Worm (Caenorhabditis elegans): ENCODE measurements around the gene unc-18.

Gene unc-18

DNA sequence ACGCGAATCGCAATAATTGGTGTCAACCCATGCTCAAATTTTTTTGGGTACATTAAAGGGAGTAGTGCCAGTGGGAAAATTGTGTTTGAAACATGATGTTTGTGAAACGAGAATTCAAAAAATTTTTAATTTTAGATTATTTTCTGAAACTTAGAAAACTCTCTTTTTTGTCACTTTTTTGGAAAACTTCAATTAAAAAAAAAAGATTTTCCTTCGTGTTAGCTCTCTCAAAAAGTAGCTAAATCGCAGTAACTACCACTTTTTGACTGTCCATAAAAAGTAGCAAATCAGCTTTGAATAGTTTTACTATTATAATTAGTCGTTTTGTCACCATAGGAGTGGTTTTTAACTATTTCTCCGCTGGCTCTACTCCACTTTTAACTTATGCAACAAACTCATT, 42.3 kb upstream of the unc-18 start:
- TF ChIP-seq nhr-76 (tag; optimal IDR thresholded peaks at IDR 0.05) (no peak), ceh-82 (tag; optimal IDR thresholded peaks at IDR 0.05) (no peak), ctbp-1 (GFP tag; IDR thresholded peaks at IDR 0.05) (no peak), cey-2 (tag; optimal IDR thresholded peaks at IDR 0.05; ENCODE audit: borderline replicate concordance, insufficient read depth) (no peak), rbr-2 (tag; optimal IDR thresholded peaks at IDR 0.05) (no peak), php-3 (GFP tag; IDR thresholded peaks at IDR 0.05) (no peak), aha-1 (tag) (peak; percentile 91)

DNA sequence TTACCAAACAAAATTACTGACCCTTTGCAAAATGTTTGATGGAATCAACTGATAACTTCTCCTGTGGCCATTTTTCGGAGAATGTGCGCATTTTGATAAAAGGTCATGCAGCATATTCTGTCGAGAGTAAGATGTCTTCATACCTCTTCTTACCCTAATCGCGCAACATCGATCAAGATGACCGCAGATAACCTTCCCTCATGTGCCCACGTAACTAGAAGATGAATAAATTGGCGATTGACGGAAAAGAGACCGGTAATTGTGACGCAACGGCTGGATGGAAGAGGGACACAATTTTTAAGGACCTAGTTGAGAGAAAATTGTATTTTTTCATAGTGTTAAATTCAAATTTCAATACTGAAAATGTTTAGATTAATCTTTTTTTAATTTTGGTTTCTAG, 41.9 kb upstream of the unc-18 start:
- no peak for TF ChIP-seq ceh-32 (tag; optimal IDR thresholded peaks at IDR 0.05; ENCODE audit: poor library complexity)
- TF ChIP-seq zag-1 (tag; optimal IDR thresholded peaks at IDR 0.05), result no peak

DNA sequence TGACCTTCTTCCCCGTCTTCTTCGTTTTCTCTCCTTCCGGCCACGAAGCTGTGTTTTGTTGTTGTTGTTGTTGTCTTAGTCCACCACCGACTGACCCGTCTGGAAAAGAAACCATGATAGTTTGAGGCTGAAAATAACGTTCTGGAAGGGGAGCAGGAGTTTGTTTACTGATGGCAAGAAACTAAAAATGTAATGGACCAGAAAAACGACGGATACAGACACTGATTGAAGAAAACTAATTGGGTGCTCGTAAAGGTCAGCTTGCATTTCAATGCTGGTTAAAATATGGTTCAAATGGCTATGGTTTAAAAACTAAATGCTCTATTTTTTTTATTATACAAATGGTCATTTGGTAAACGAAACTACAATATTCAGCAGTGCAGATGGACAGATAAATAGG, 37.4 kb upstream of the unc-18 start, which contains the start of gene F26A10.2:
Gene F26A10.2 (minus strand): TSS at position 101 of the 400 bp plus-strand sequence.
- TF ChIP-seq hif-1 (tag; optimal IDR thresholded peaks at IDR 0.05) (no peak), lin-15B (tag; optimal IDR thresholded peaks at IDR 0.05) (no peak), aly-2 (tag; optimal IDR thresholded peaks at IDR 0.05) (no peak), php-3 (GFP tag; IDR thresholded peaks at IDR 0.05) (no peak), nhr-25 (tag; optimal IDR thresholded peaks at IDR 0.05; ENCODE audit: borderline replicate concordance, insufficient read depth) (no peak), ceh-44 (GFP tag; IDR thresholded peaks at IDR 0.05) (no peak), nhr-10 (tag; optimal IDR thresholded peaks at IDR 0.05) (no peak)

ce11 chrX:7651219-7651958, 31.3 kb upstream of the unc-18 start:
- TF ChIP-seq madf-9 (GFP tag; conservative IDR thresholded peaks at IDR 0.05) (peak; percentile 54; the same call in 1 of the 2 replicates), sdz-12 (GFP tag; optimal IDR thresholded peaks at IDR 0.05) (no peak), nhr-102 (tag; optimal IDR thresholded peaks at IDR 0.05) (no peak), R02D3.7 (tag; optimal IDR thresholded peaks at IDR 0.05) (no peak), duxl-1 (tag; optimal IDR thresholded peaks at IDR 0.05; ENCODE audit: poor library complexity) (no peak), aha-1 (tag) (peak; percentile 58), dmd-6 (GFP tag; IDR thresholded peaks at IDR 0.05) (no peak), gei-8 (GFP tag; optimal IDR thresholded peaks at IDR 0.05) (no peak), ZK337.2 (GFP tag; IDR thresholded peaks at IDR 0.05) (no peak), Y105C5A.15 (GFP tag; IDR thresholded peaks at IDR 0.05) (no peak), tra-1 (GFP tag; IDR thresholded peaks at IDR 0.05) (no peak), skn-1 (tag; optimal IDR thresholded peaks at IDR 0.05) (no peak), ceh-62 (tag; optimal IDR thresholded peaks at IDR 0.05) (no peak), aly-2 (tag; optimal IDR thresholded peaks at IDR 0.05) (no peak), mxl-2 (GFP tag; conservative IDR thresholded peaks at IDR 0.05) (no peak), fos-1 (tag; optimal IDR thresholded peaks at IDR 0.05) (no peak), lin-29 (GFP tag; IDR thresholded peaks at IDR 0.05) (no peak), ceh-82 (tag; optimal IDR thresholded peaks at IDR 0.05) (no peak), spr-1 (tag; optimal IDR thresholded peaks at IDR 0.05) (no peak), hif-1 (tag; optimal IDR thresholded peaks at IDR 0.05) (peak in 1 of 2 experiments; percentile 44), nhr-237 (tag; optimal IDR thresholded peaks at IDR 0.05) (no peak), nhr-6 (tag; optimal IDR thresholded peaks at IDR 0.05) (no peak), nhr-41 (GFP tag; IDR thresholded peaks at IDR 0.05) (no peak), dpl-1 (GFP tag; optimal IDR thresholded peaks at IDR 0.05) (no peak), hlh-30 (tag; optimal IDR thresholded peaks at IDR 0.05; ENCODE audit: insufficient read depth) (no peak), Y5F2A.4 (GFP tag; optimal IDR thresholded peaks at IDR 0.05) (no peak), hmg-1.1 (GFP tag; IDR thresholded peaks at IDR 0.05) (peak; percentile 47; the same call in 1 of the 2 replicates), nhr-77 (tag; optimal IDR thresholded peaks at IDR 0.05) (no peak), lin-13 (GFP tag; optimal IDR thresholded peaks at IDR 0.05) (no peak), ztf-11 (tag; optimal IDR thresholded peaks at IDR 0.05) (no peak), F37D6.2 (tag; optimal IDR thresholded peaks at IDR 0.05) (peak; percentile 29), unc-62 (GFP tag; optimal IDR thresholded peaks at IDR 0.05 in 1 of 2) (peak in 1 of 2 experiments; percentile 60), unc-62 (tag; optimal IDR thresholded peaks at IDR 0.05) (no peak), lir-3 (tag; optimal IDR thresholded peaks at IDR 0.05) (no peak)
